Fruit fly (Drosophila melanogaster) S2 (cell line): Measurements from ENCODE around the gene Dic1.

Source experiments
- CG8478 ChIP-seq: fragments of >200 bp; optimal IDR thresholded peaks from 2 replicates; lab custom pipeline; 2018
- CTCF ChIP-seq, 2 experiments: fragments of >200 bp; optimal IDR thresholded peaks; 2 replicates each; lab custom pipeline; 2018

DNA sequence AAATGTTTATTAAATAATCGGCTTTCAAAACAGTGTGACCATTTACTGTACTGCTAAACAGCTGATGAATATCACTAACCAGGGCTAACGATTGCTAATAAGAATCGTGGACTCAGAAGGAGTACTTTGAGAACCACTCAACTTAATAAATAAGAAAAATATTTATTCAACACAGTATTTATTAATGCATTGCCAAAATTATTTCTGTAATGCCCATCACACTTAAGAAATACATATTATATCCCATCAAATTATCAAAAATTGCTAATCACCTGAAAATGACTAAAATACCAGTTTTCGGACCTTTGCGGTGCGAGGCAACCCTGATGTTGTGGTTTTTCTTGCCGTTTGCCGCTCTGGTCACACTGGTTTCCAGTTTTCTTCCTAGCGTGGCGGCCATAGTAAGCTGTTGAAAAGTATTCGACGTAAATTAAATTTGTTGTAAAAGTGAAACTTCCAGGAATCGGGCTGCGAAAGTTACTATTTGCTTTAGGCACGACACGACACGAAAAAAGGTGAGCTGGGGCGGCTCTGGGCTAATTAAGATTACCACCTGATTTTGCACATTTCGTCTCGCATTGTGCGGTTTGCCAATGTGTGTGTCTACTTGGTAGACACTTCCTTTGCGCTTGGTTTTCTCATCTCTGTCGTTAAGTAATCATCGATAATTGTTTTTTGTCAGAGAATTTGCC, 17.2 kb downstream of the Dic1 start, which contains the start of the genes mRpS21 and Droj2:
- TF ChIP-seq CG8478: no peak
- TF ChIP-seq CTCF (optimal IDR thresholded peaks at IDR 0.05; lab: Kevin White, UChicago): no peak
